Worm (Caenorhabditis elegans): Measurements from ENCODE around the gene C18B2.2.

Gene C18B2.2

ce11 chrX:3613665-3614064, 9.6 kb upstream of the C18B2.2 start:
- no peak for TF ChIP-seq daf-8 (GFP tag; IDR thresholded peaks at IDR 0.05)
- 0 out of 2 replicates have a peak, but pooled peaks have one; percentile 11 for TF ChIP-seq lin-1 (GFP tag; IDR thresholded peaks at IDR 0.05)
- TF ChIP-seq nhr-28 (tag; optimal IDR thresholded peaks at IDR 0.05): peak; percentile 89
- TF ChIP-seq T26A8.4 (GFP tag; IDR thresholded peaks at IDR 0.05): no peak
- TF ChIP-seq hlh-11 (tag; optimal IDR thresholded peaks at IDR 0.05): peak; percentile 56
- TF ChIP-seq php-3 (GFP tag; IDR thresholded peaks at IDR 0.05): peak; percentile 72; the same call in 1 of the 2 replicates
- TF ChIP-seq pqm-1 (tag; optimal IDR thresholded peaks at IDR 0.05): peak; percentile 95
- TF ChIP-seq F44E2.7 (GFP tag; IDR thresholded peaks at IDR 0.05): no peak
- peak; percentile 20; the same call in 1 of the 2 replicates for TF ChIP-seq tra-1 (GFP tag; IDR thresholded peaks at IDR 0.05)
- TF ChIP-seq nhr-77 (tag; optimal IDR thresholded peaks at IDR 0.05): peak; percentile 24
- no peak for TF ChIP-seq daf-16 (GFP tag; optimal IDR thresholded peaks at IDR 0.05)
- peak; percentile 61 for TF ChIP-seq daf-16 (tag; optimal IDR thresholded peaks at IDR 0.05)
- TF ChIP-seq dmd-6 (GFP tag; IDR thresholded peaks at IDR 0.05): peak; percentile 83

- no peak for TF ChIP-seq snpc-1.2 (GFP tag; IDR thresholded peaks at IDR 0.05)
- TF ChIP-seq egl-27 (tag; optimal IDR thresholded peaks at IDR 0.05): no peak
- TF ChIP-seq Y48G9A.11 (GFP tag; IDR thresholded peaks at IDR 0.05): no peak
- TF ChIP-seq lin-1 (GFP tag; IDR thresholded peaks at IDR 0.05): no peak
- TF ChIP-seq mes-2 (tag; optimal IDR thresholded peaks at IDR 0.05; ENCODE audit: poor library complexity, severe bottlenecking): no peak
- no peak for TF ChIP-seq fos-1 (tag; optimal IDR thresholded peaks at IDR 0.05)
- no peak for TF ChIP-seq ceh-44 (GFP tag; IDR thresholded peaks at IDR 0.05)
- no peak for TF ChIP-seq lsy-2 (tag; optimal IDR thresholded peaks at IDR 0.05)
- TF ChIP-seq D1046.2 (GFP tag; IDR thresholded peaks at IDR 0.05): no peak
- TF ChIP-seq daf-19 (GFP tag; conservative IDR thresholded peaks at IDR 0.05): no peak
- no peak for TF ChIP-seq egl-43 (GFP tag; IDR thresholded peaks at IDR 0.05)
Measured at ce11 chrX:3617218-3617617, 6.0 kb upstream of the C18B2.2 start, which contains the start of gene del-9. Gene del-9, minus strand, starts transcription at chrX:3617318.

- no peak for TF ChIP-seq ZK337.2 (GFP tag; IDR thresholded peaks at IDR 0.05)
- TF ChIP-seq hif-1 (tag; optimal IDR thresholded peaks at IDR 0.05): no peak
- no peak for TF ChIP-seq dmd-6 (GFP tag; IDR thresholded peaks at IDR 0.05)
- no peak for TF ChIP-seq zag-1 (tag; optimal IDR thresholded peaks at IDR 0.05)
- no peak for TF ChIP-seq daf-16 (GFP tag; optimal IDR thresholded peaks at IDR 0.05)
- no peak for TF ChIP-seq daf-16 (tag; optimal IDR thresholded peaks at IDR 0.05)
- TF ChIP-seq lin-13 (GFP tag; optimal IDR thresholded peaks at IDR 0.05): no peak
- TF ChIP-seq snpc-4 (tag; optimal IDR thresholded peaks at IDR 0.05): no peak
- TF ChIP-seq arid-1 (GFP tag; conservative IDR thresholded peaks at IDR 0.05): no peak
- no peak for TF ChIP-seq set-16 (GFP tag; IDR thresholded peaks at IDR 0.05)
- TF ChIP-seq ZK546.5 (tag; optimal IDR thresholded peaks at IDR 0.05): no peak
- TF ChIP-seq nhr-111 (GFP tag; optimal IDR thresholded peaks at IDR 0.05): no peak
- TF ChIP-seq lin-15B (tag; optimal IDR thresholded peaks at IDR 0.05): no peak
Measured at ce11 chrX:3618842-3619241, 4.4 kb upstream of the C18B2.2 start.

ce11 chrX:3625599-3625998, 2.3 kb downstream of the C18B2.2 start:
- TF ChIP-seq ZK337.2 (GFP tag; IDR thresholded peaks at IDR 0.05) (no peak), snpc-4 (tag; optimal IDR thresholded peaks at IDR 0.05) (no peak), unc-62 (GFP tag; optimal IDR thresholded peaks at IDR 0.05 in 1 of 2) (peak in 1 of 2 experiments; percentile 54), unc-62 (tag; optimal IDR thresholded peaks at IDR 0.05) (no peak), nhr-48 (tag; optimal IDR thresholded peaks at IDR 0.05) (no peak)

All from whole organism, L4 larva.